Worm (Caenorhabditis elegans) whole organism, late embryonic: Measurements from ENCODE around the gene ZC168.2.

Source experiments
- F13H6.1 ChIP-seq: sonication (generic microtip); optimal IDR thresholded peaks from 2 replicates; lab custom pipeline; 2016; ENCODE audit warnings: missing genetic modification characterization, missing compliant biosample characterization
- ceh-14 ChIP-seq: sonication (generic microtip); optimal IDR thresholded peaks from 2 replicates; lab custom pipeline; 2016; ENCODE audit warnings: missing genotype, missing genetic modification characterization, missing compliant biosample characterization
- ceh-18 ChIP-seq: sonication (generic microtip); optimal IDR thresholded peaks from 2 replicates; lab custom pipeline; 2016; ENCODE audit warnings: missing genetic modification characterization, missing compliant biosample characterization
- ceh-19 ChIP-seq: fragments of 200-800 bp; sonication (Bioruptor generic); optimal IDR thresholded peaks from 2 replicates; lab custom pipeline; 2018; ENCODE audit warnings: mild to moderate bottlenecking, missing genetic modification characterization, missing compliant biosample characterization
- ceh-2 ChIP-seq: sonication (generic microtip); optimal IDR thresholded peaks from 2 replicates; lab custom pipeline; 2016; ENCODE audit warnings: missing genotype, missing genetic modification characterization, missing compliant biosample characterization
- ceh-30 ChIP-seq: fragments of 150-350 bp; optimal IDR thresholded peaks from 2 replicates; lab custom pipeline; 2014; ENCODE audit warnings: missing biosample characterization, missing genetic modification characterization
- ceh-48 ChIP-seq: sonication (generic microtip); optimal IDR thresholded peaks from 2 replicates; lab custom pipeline; 2016; ENCODE audit warnings: missing genetic modification characterization, inconsistent platforms, missing compliant biosample characterization
- ceh-6 ChIP-seq: fragments of 200-800 bp; sonication (Bioruptor generic); optimal IDR thresholded peaks from 2 replicates; lab custom pipeline; 2018; ENCODE audit warnings: mild to moderate bottlenecking, missing genetic modification characterization, missing compliant biosample characterization
- ceh-9 ChIP-seq: sonication (generic microtip); optimal IDR thresholded peaks from 2 replicates; lab custom pipeline; 2016; ENCODE audit warnings: mild to moderate bottlenecking, missing genetic modification characterization, inconsistent platforms, missing compliant biosample characterization
- che-1 ChIP-seq: sonication (generic microtip); optimal IDR thresholded peaks from 2 replicates; lab custom pipeline; 2016; ENCODE audit warnings: mild to moderate bottlenecking, missing genetic modification characterization, missing compliant biosample characterization
- dmd-4 ChIP-seq: sonication (generic microtip); optimal IDR thresholded peaks from 2 replicates; lab custom pipeline; 2016; ENCODE audit warnings: borderline replicate concordance, missing genetic modification characterization, missing compliant biosample characterization
- dve-1 ChIP-seq: sonication (generic microtip); optimal IDR thresholded peaks from 2 replicates; lab custom pipeline; 2017; ENCODE audit warnings: antibody characterized with exemption, mild to moderate bottlenecking, missing genetic modification characterization, missing compliant biosample characterization
- ets-4 ChIP-seq: sonication (generic microtip); optimal IDR thresholded peaks from 2 replicates; lab custom pipeline; 2016; ENCODE audit warnings: missing genetic modification characterization, missing compliant biosample characterization
- hlh-13 ChIP-seq: fragments of 200-800 bp; sonication (Bioruptor generic); optimal IDR thresholded peaks from 2 replicates; lab custom pipeline; 2018; ENCODE audit warnings: mild to moderate bottlenecking, missing genetic modification characterization, missing compliant biosample characterization
- hlh-15 ChIP-seq: sonication (generic microtip); optimal IDR thresholded peaks from 2 replicates; lab custom pipeline; 2016; ENCODE audit warnings: missing genetic modification characterization, missing compliant biosample characterization
- hlh-30 ChIP-seq: sonication (generic microtip); optimal IDR thresholded peaks from 2 replicates; lab custom pipeline; 2017; ENCODE audit warnings: antibody characterized with exemption, missing genetic modification characterization, missing compliant biosample characterization; ENCODE audit not compliant: insufficient read depth
- hlh-6 ChIP-seq: sonication (generic microtip); optimal IDR thresholded peaks from 2 replicates; lab custom pipeline; 2016; ENCODE audit warnings: missing genotype, missing genetic modification characterization, missing compliant biosample characterization
- hlh-8 ChIP-seq: sonication (generic microtip); optimal IDR thresholded peaks from 2 replicates; lab custom pipeline; 2016; ENCODE audit warnings: missing genotype, missing genetic modification characterization, missing compliant biosample characterization
- lin-11 ChIP-seq: fragments of 200-800 bp; sonication (Bioruptor generic); optimal IDR thresholded peaks from 2 replicates; lab custom pipeline; 2018; ENCODE audit warnings: mild to moderate bottlenecking, missing genetic modification characterization, missing compliant biosample characterization
- madf-2 ChIP-seq: sonication (generic microtip); optimal IDR thresholded peaks from 2 replicates; lab custom pipeline; 2017; ENCODE audit warnings: missing genetic modification characterization, missing compliant biosample characterization
- nfya-1 ChIP-seq: sonication (generic microtip); optimal IDR thresholded peaks from 2 replicates; lab custom pipeline; 2017; ENCODE audit warnings: missing genetic modification characterization, mild to moderate bottlenecking, missing compliant biosample characterization, antibody characterized with exemption, moderate library complexity
- npax-4 ChIP-seq: sonication (generic microtip); optimal IDR thresholded peaks from 2 replicates; lab custom pipeline; 2016; ENCODE audit warnings: missing genetic modification characterization, missing compliant biosample characterization
- pat-9 ChIP-seq: fragments of 200-800 bp; sonication (Bioruptor generic); optimal IDR thresholded peaks from 2 replicates; lab custom pipeline; 2018; ENCODE audit warnings: mild to moderate bottlenecking, missing genetic modification characterization, moderate library complexity, missing compliant biosample characterization
- pax-1 ChIP-seq: fragments of 150-350 bp; optimal IDR thresholded peaks from 2 replicates; lab custom pipeline; 2014; ENCODE audit warnings: missing biosample characterization, missing genetic modification characterization
- pha-4 ChIP-seq: fragments of 150-350 bp; optimal IDR thresholded peaks from 2 replicates; lab custom pipeline; 2018; ENCODE audit warnings: missing biosample characterization, missing genetic modification reagents, missing genetic modification characterization
- pqm-1 ChIP-seq: sonication (generic microtip); optimal IDR thresholded peaks from 2 replicates; lab custom pipeline; 2016; ENCODE audit warnings: missing genetic modification characterization, missing compliant biosample characterization
- ref-2 ChIP-seq: sonication (generic microtip); optimal IDR thresholded peaks from 2 replicates; lab custom pipeline; 2016; ENCODE audit warnings: missing genetic modification characterization, missing compliant biosample characterization
- sox-2 ChIP-seq: fragments of 200-800 bp; sonication (Bioruptor generic); IDR thresholded peaks from 2 replicates; pipeline ENCODE4 v1.3.6; 2022; ENCODE audit warnings: missing genetic modification reagents, missing genetic modification characterization, missing compliant biosample characterization
- syd-9 ChIP-seq: sonication (generic microtip); optimal IDR thresholded peaks from 2 replicates; lab custom pipeline; 2016; ENCODE audit warnings: mild to moderate bottlenecking, missing genetic modification characterization, moderate library complexity, missing compliant biosample characterization
- tbx-7 ChIP-seq: sonication (generic microtip); optimal IDR thresholded peaks from 2 replicates; lab custom pipeline; 2016; ENCODE audit warnings: missing genotype, missing genetic modification characterization, missing compliant biosample characterization
- ttx-3 ChIP-seq: sonication (generic microtip); optimal IDR thresholded peaks from 2 replicates; lab custom pipeline; 2016; ENCODE audit warnings: missing genetic modification reagents, missing genetic modification characterization, missing compliant biosample characterization
- unc-42 ChIP-seq: sonication (generic microtip); optimal IDR thresholded peaks from 2 replicates; lab custom pipeline; 2016; ENCODE audit warnings: missing genotype, missing genetic modification characterization, missing compliant biosample characterization
- unc-86 ChIP-seq: sonication (generic microtip); optimal IDR thresholded peaks from 2 replicates; lab custom pipeline; 2016; ENCODE audit warnings: missing genetic modification characterization, missing compliant biosample characterization
- zip-5 ChIP-seq: sonication (generic microtip); optimal IDR thresholded peaks from 2 replicates; lab custom pipeline; 2016; ENCODE audit warnings: missing genetic modification characterization, missing compliant biosample characterization

ZC168.2 gene

ce11 chrIV:10718865-10719264 is 9.0 kb upstream of the ZC168.2 start (continued):
- TF ChIP-seq madf-2 (tag; lab: Kevin White, UChicago) (no peak), hlh-13 (GFP tag; lab: Kevin White, UChicago) (no peak), unc-86 (tag; lab: Kevin White, UChicago) (no peak), hlh-15 (tag; lab: Kevin White, UChicago) (no peak), pax-1 (tag; lab: Kevin White, UChicago) (no peak)

- peak; percentile 23 for TF ChIP-seq unc-42 (tag; lab: Kevin White, UChicago)
- no peak for TF ChIP-seq F13H6.1 (tag; lab: Kevin White, UChicago)
- peak; percentile 66 for TF ChIP-seq ceh-48 (tag; lab: Kevin White, UChicago)
- peak; percentile 44 for TF ChIP-seq nfya-1
- peak; percentile 3 for TF ChIP-seq dve-1 (tag; lab: Kevin White, UChicago)
- TF ChIP-seq pax-1 (tag; lab: Kevin White, UChicago), result peak; percentile 58
- peak; percentile 62 for TF ChIP-seq hlh-30 (tag; lab: Kevin White, UChicago)
- TF ChIP-seq ceh-6 (GFP tag; lab: Kevin White, UChicago), result no peak
- no peak for TF ChIP-seq ceh-2
These were observed 6.9 kb downstream of the ZC168.2 start, which contains the start of the genes orc-5 and cyb-1 for ce11 chrIV:10734527-10735436. TSS of gene orc-5 (minus strand) at chrIV:10734588. TSS of gene cyb-1 (plus strand) at chrIV:10735216.

ce11 chrIV:10737011-10737553 is 9.2 kb downstream of the ZC168.2 start, which contains the start of gene grl-21:
TSS of gene grl-21 (plus strand) at chrIV:10737474.
- TF ChIP-seq tbx-7 (tag; lab: Kevin White, UChicago) (no peak), ceh-18 (no peak), hlh-30 (tag; lab: Kevin White, UChicago) (no peak), npax-4 (tag; lab: Kevin White, UChicago) (no peak), ets-4 (tag; lab: Kevin White, UChicago) (no peak), syd-9 (tag; lab: Kevin White, UChicago) (no peak), zip-5 (no peak), che-1 (no peak), ttx-3 (tag; lab: Kevin White, UChicago) (no peak), ceh-9 (no peak), hlh-6 (tag; lab: Kevin White, UChicago) (no peak), pha-4 (no peak), ceh-14 (tag; lab: Kevin White, UChicago) (no peak), lin-11 (tag; lab: Kevin White, UChicago) (no peak), dmd-4 (tag; lab: Kevin White, UChicago) (no peak)

- TF ChIP-seq pat-9 (tag; lab: Kevin White, UChicago) (no peak), pqm-1 (tag; lab: Kevin White, UChicago) (no peak), hlh-8 (tag; lab: Kevin White, UChicago) (no peak), dmd-4 (tag; lab: Kevin White, UChicago) (no peak), ceh-30 (no peak), zip-5 (no peak), ref-2 (no peak), sox-2 (GFP tag; lab: Robert Waterston, UW) (no peak), ceh-19 (GFP tag; lab: Kevin White, UChicago) (no peak)
These were observed 10.5 kb downstream of the ZC168.2 start, which contains the start of gene ssp-34 for ce11 chrIV:10738328-10738727. TSS of gene ssp-34 (minus strand) at chrIV:10738602.
